Worm (Caenorhabditis elegans) whole organism, L4 larva: ENCODE measurements around the gene iglr-1.

Experiments
- F26F4.8 ChIP-seq: fragments of 200-800 bp; sonication (Bioruptor generic); conservative IDR thresholded peaks from 2 replicates; pipeline ENCODE4 v1.3.6; 2022; ENCODE audit warnings: missing genetic modification characterization, missing compliant biosample characterization
- F44E2.7 ChIP-seq: fragments of 200-800 bp; sonication (Bioruptor generic); IDR thresholded peaks from 2 replicates; pipeline ENCODE4 v2.1.2; 2022; ENCODE audit warnings: missing genetic modification characterization, missing compliant biosample characterization
- R02D3.7 ChIP-seq: fragments of 150-350 bp; sonication (generic microtip); optimal IDR thresholded peaks from 3 replicates; lab custom pipeline; 2014; ENCODE audit warnings: missing biosample characterization, missing genetic modification characterization
- T20F7.1 ChIP-seq: fragments of 200-800 bp; sonication (Bioruptor generic); optimal IDR thresholded peaks from 2 replicates; lab custom pipeline; 2018; ENCODE audit warnings: mild to moderate bottlenecking, missing genetic modification characterization, missing compliant biosample characterization
- T26A8.4 ChIP-seq: fragments of 200-800 bp; sonication (Bioruptor generic); IDR thresholded peaks from 2 replicates; pipeline ENCODE4 v1.3.6; 2022; ENCODE audit warnings: missing genetic modification characterization, missing compliant biosample characterization
- ZK337.2 ChIP-seq: fragments of 200-800 bp; sonication (Bioruptor generic); IDR thresholded peaks from 2 replicates; pipeline ENCODE4 v1.3.6; 2022; ENCODE audit warnings: missing genetic modification reagents, missing genetic modification characterization, missing compliant biosample characterization
- aha-1 ChIP-seq: fragments of 150-350 bp; peaks from one replicate; lab custom pipeline; 2014; ENCODE audit warnings: missing biosample characterization, missing genetic modification characterization
- ama-1 ChIP-seq: fragments of 150-350 bp; optimal IDR thresholded peaks from 2 replicates; lab custom pipeline; 2014; ENCODE audit warnings: inconsistent platforms, mixed read lengths
- ceh-28 ChIP-seq: fragments of 150-350 bp; optimal IDR thresholded peaks from 2 replicates; lab custom pipeline; 2014; ENCODE audit warnings: missing biosample characterization, missing genetic modification reagents, missing genetic modification characterization
- ceh-32 ChIP-seq: sonication (generic microtip); optimal IDR thresholded peaks from 2 replicates; lab custom pipeline; 2016; ENCODE audit warnings: mild to moderate bottlenecking, missing genetic modification characterization, missing compliant biosample characterization; ENCODE audit not compliant: poor library complexity
- ceh-62 ChIP-seq: sonication (generic microtip); optimal IDR thresholded peaks from 2 replicates; lab custom pipeline; 2017; ENCODE audit warnings: missing biosample characterization, missing genetic modification characterization
- ceh-82 ChIP-seq: sonication (generic microtip); optimal IDR thresholded peaks from 2 replicates; lab custom pipeline; 2017; ENCODE audit warnings: missing biosample characterization, missing genetic modification characterization
- cey-2 ChIP-seq: sonication (generic microtip); optimal IDR thresholded peaks from 3 replicates; lab custom pipeline; 2017; ENCODE audit warnings: missing genetic modification characterization, mild to moderate bottlenecking, missing compliant biosample characterization, antibody characterized with exemption, borderline replicate concordance; ENCODE audit not compliant: insufficient read depth
- daf-16 ChIP-seq, 3 experiments: sonication (generic microtip); optimal IDR thresholded peaks; 2 replicates each; lab custom pipeline; 2016 to 2017; ENCODE audit warnings: missing genetic modification characterization in 3 of 3, missing genetic modification reagents in 3 of 3, mild to moderate bottlenecking in 2 of 3, missing compliant biosample characterization in 2 of 3, missing biosample characterization in 1 of 3, moderate library complexity in 1 of 3
- daf-19 ChIP-seq: fragments of 200-800 bp; sonication (Bioruptor generic); conservative IDR thresholded peaks from 2 replicates; pipeline ENCODE4 v1.3.6; 2022; ENCODE audit warnings: missing genetic modification characterization, missing compliant biosample characterization
- dmd-6 ChIP-seq: fragments of 200-800 bp; sonication (Bioruptor generic); IDR thresholded peaks from 2 replicates; pipeline ENCODE4 v1.3.6; 2022; ENCODE audit warnings: missing genetic modification reagents, missing genetic modification characterization, missing compliant biosample characterization
- dve-1 ChIP-seq: sonication (generic microtip); optimal IDR thresholded peaks from 2 replicates; lab custom pipeline; 2017; ENCODE audit warnings: antibody characterized with exemption, mild to moderate bottlenecking, missing genetic modification characterization, missing compliant biosample characterization; ENCODE audit not compliant: insufficient read depth
- fkh-10 ChIP-seq: fragments of 150-350 bp; optimal IDR thresholded peaks from 2 replicates; lab custom pipeline; 2014; ENCODE audit warnings: missing biosample characterization, missing genetic modification reagents, missing genetic modification characterization
- hlh-30 ChIP-seq: sonication (generic microtip); optimal IDR thresholded peaks from 2 replicates; lab custom pipeline; 2017; ENCODE audit warnings: antibody characterized with exemption, mild to moderate bottlenecking, missing genetic modification characterization, missing compliant biosample characterization; ENCODE audit not compliant: insufficient read depth
- jun-1 ChIP-seq: fragments of 150-350 bp; optimal IDR thresholded peaks from 2 replicates; lab custom pipeline; 2014; ENCODE audit warnings: missing biosample characterization, missing genetic modification reagents, missing genetic modification characterization
- lin-29 ChIP-seq: fragments of 200-800 bp; sonication (Bioruptor generic); IDR thresholded peaks from 2 replicates; pipeline ENCODE4 v1.3.6; 2022; ENCODE audit warnings: missing genetic modification reagents, missing genetic modification characterization, missing compliant biosample characterization
- lir-3 ChIP-seq: sonication (generic microtip); optimal IDR thresholded peaks from 2 replicates; lab custom pipeline; 2016; ENCODE audit warnings: mild to moderate bottlenecking, missing genetic modification characterization, missing compliant biosample characterization
- madf-5 ChIP-seq, 2 experiments: fragments of 200-800 bp; sonication (Bioruptor generic); IDR thresholded peaks; 2 replicates each; pipeline ENCODE4 v1.3.6; 2022; ENCODE audit warnings: missing compliant biosample characterization in 2 of 2, missing genetic modification characterization in 2 of 2
- madf-9 ChIP-seq: fragments of 200-800 bp; sonication (Bioruptor generic); conservative IDR thresholded peaks from 2 replicates; pipeline ENCODE4 v1.3.6; 2022; ENCODE audit warnings: missing genetic modification reagents, missing genetic modification characterization, missing compliant biosample characterization
- mdl-1 ChIP-seq, 2 experiments: fragments of 150-350 bp in 1 of 2; sonication (generic microtip) in 1 of 2; optimal IDR thresholded peaks; 2 replicates each; lab custom pipeline; 2014 to 2017; ENCODE audit warnings: missing biosample characterization in 2 of 2, missing genetic modification characterization in 2 of 2
- mep-1 ChIP-seq: fragments of 150-350 bp; sonication (generic microtip); optimal IDR thresholded peaks from 3 replicates; lab custom pipeline; 2014; ENCODE audit warnings: missing biosample characterization, missing genetic modification characterization
- mxl-3 ChIP-seq: fragments of 200-800 bp; sonication (Bioruptor generic); optimal IDR thresholded peaks from 2 replicates; lab custom pipeline; 2018; ENCODE audit warnings: mild to moderate bottlenecking, missing genetic modification characterization, missing compliant biosample characterization
- nhr-10 ChIP-seq: fragments of 150-350 bp; optimal IDR thresholded peaks from 2 replicates; lab custom pipeline; 2014; ENCODE audit warnings: missing biosample characterization, missing genetic modification characterization
- nhr-102 ChIP-seq: sonication (generic microtip); optimal IDR thresholded peaks from 2 replicates; lab custom pipeline; 2016; ENCODE audit warnings: mild to moderate bottlenecking, missing genetic modification characterization, moderate library complexity, missing compliant biosample characterization
- nhr-111 ChIP-seq: fragments of 200-800 bp; sonication (Bioruptor generic); optimal IDR thresholded peaks from 2 replicates; lab custom pipeline; 2018; ENCODE audit warnings: mild to moderate bottlenecking, missing genetic modification characterization, missing compliant biosample characterization
- nhr-25 ChIP-seq: sonication (generic microtip); optimal IDR thresholded peaks from 2 replicates; lab custom pipeline; 2017; ENCODE audit warnings: missing genetic modification characterization, mild to moderate bottlenecking, missing compliant biosample characterization, antibody characterized with exemption, moderate library complexity, borderline replicate concordance; ENCODE audit not compliant: insufficient read depth
- nhr-28 ChIP-seq: fragments of 150-350 bp; optimal IDR thresholded peaks from 2 replicates; lab custom pipeline; 2014; ENCODE audit warnings: missing biosample characterization, missing genetic modification characterization
- nhr-41 ChIP-seq: fragments of 200-800 bp; sonication (Bioruptor generic); IDR thresholded peaks from 2 replicates; pipeline ENCODE4 v1.3.6; 2022; ENCODE audit warnings: missing genetic modification reagents, missing genetic modification characterization, missing compliant biosample characterization
- nhr-48 ChIP-seq: sonication (generic microtip); optimal IDR thresholded peaks from 2 replicates; lab custom pipeline; 2016; ENCODE audit warnings: mild to moderate bottlenecking, missing genetic modification characterization, missing compliant biosample characterization
- nhr-76 ChIP-seq: fragments of 150-350 bp; optimal IDR thresholded peaks from 2 replicates; lab custom pipeline; 2014; ENCODE audit warnings: missing biosample characterization, missing genetic modification characterization
- php-3 ChIP-seq: fragments of 200-800 bp; sonication (Bioruptor generic); IDR thresholded peaks from 2 replicates; pipeline ENCODE4 v1.3.6; 2022; ENCODE audit warnings: missing genetic modification reagents, missing genetic modification characterization, missing compliant biosample characterization
- pqm-1 ChIP-seq: sonication (generic microtip); optimal IDR thresholded peaks from 2 replicates; lab custom pipeline; 2017; ENCODE audit warnings: missing biosample characterization, missing genetic modification characterization
- saeg-2 ChIP-seq: fragments of 200-800 bp; sonication (Bioruptor generic); IDR thresholded peaks from 2 replicates; pipeline ENCODE4 v1.3.6; 2022; ENCODE audit warnings: missing genetic modification reagents, missing genetic modification characterization, missing compliant biosample characterization
- sdz-12 ChIP-seq: fragments of 200-800 bp; sonication (Bioruptor generic); optimal IDR thresholded peaks from 2 replicates; lab custom pipeline; 2018; ENCODE audit warnings: mild to moderate bottlenecking, missing genetic modification characterization, missing compliant biosample characterization
- set-16 ChIP-seq: fragments of 200-800 bp; sonication (Bioruptor generic); IDR thresholded peaks from 2 replicates; pipeline ENCODE4 v1.3.6; 2022; ENCODE audit warnings: missing genetic modification reagents, missing genetic modification characterization, missing compliant biosample characterization
- snpc-1.2 ChIP-seq: fragments of 200-800 bp; sonication (Bioruptor generic); IDR thresholded peaks from 2 replicates; pipeline ENCODE4 v1.3.6; 2022; ENCODE audit warnings: missing genetic modification reagents, missing genetic modification characterization, missing compliant biosample characterization
- spr-3 ChIP-seq: fragments of 200-800 bp; sonication (Bioruptor generic); optimal IDR thresholded peaks from 2 replicates; lab custom pipeline; 2018; ENCODE audit warnings: mild to moderate bottlenecking, missing genetic modification characterization, missing compliant biosample characterization
- unc-130 ChIP-seq: sonication (generic microtip); optimal IDR thresholded peaks from 2 replicates; lab custom pipeline; 2016; ENCODE audit warnings: missing genetic modification reagents, missing genetic modification characterization, missing compliant biosample characterization
- unc-39 ChIP-seq: sonication (generic microtip); optimal IDR thresholded peaks from 2 replicates; lab custom pipeline; 2017; ENCODE audit warnings: missing biosample characterization, missing genetic modification characterization
- vab-7 ChIP-seq: fragments of 200-800 bp; sonication (Bioruptor generic); IDR thresholded peaks from 2 replicates; pipeline ENCODE4 v1.3.6; 2022; ENCODE audit warnings: missing genetic modification reagents, missing genetic modification characterization, missing compliant biosample characterization
- zag-1 ChIP-seq: fragments of 150-350 bp; optimal IDR thresholded peaks from 2 replicates; lab custom pipeline; 2014; ENCODE audit warnings: missing biosample characterization, missing genetic modification characterization
- zfp-2 ChIP-seq: sonication (generic microtip); optimal IDR thresholded peaks from 2 replicates; lab custom pipeline; 2016; ENCODE audit warnings: mild to moderate bottlenecking, missing genetic modification characterization, missing compliant biosample characterization
- zfp-3 ChIP-seq: fragments of 200-800 bp; sonication (Bioruptor generic); conservative IDR thresholded peaks from 2 replicates; pipeline ENCODE4 v1.3.6; 2022; ENCODE audit warnings: missing genetic modification reagents, missing genetic modification characterization, missing compliant biosample characterization
- zip-11 ChIP-seq: fragments of 200-800 bp; sonication (Bioruptor generic); IDR thresholded peaks from 2 replicates; pipeline ENCODE4 v1.3.6; 2022; ENCODE audit warnings: missing genetic modification characterization, missing compliant biosample characterization

iglr-1 gene

ce11 chrX:14947355-14947668 lies 43.9 kb downstream of the iglr-1 start:
- TF ChIP-seq set-16 (GFP tag; lab: Robert Waterston, UW), result no peak
- no peak for TF ChIP-seq zag-1 (tag; lab: Kevin White, UChicago)
- no peak for TF ChIP-seq nhr-41 (GFP tag; lab: Robert Waterston, UW)
- no peak for TF ChIP-seq R02D3.7 (tag; lab: Kevin White, UChicago)
- TF ChIP-seq mdl-1 (tag; optimal IDR thresholded peaks at IDR 0.05; lab: Kevin White, UChicago), result no peak
- TF ChIP-seq unc-130, result no peak
- no peak for TF ChIP-seq F26F4.8 (GFP tag; lab: Robert Waterston, UW)
- no peak for TF ChIP-seq nhr-48 (tag; lab: Kevin White, UChicago)
- no peak for TF ChIP-seq daf-16 (GFP tag; optimal IDR thresholded peaks at IDR 0.05; lab: Kevin White, UChicago)
- TF ChIP-seq daf-16 (tag; optimal IDR thresholded peaks at IDR 0.05; lab: Kevin White, UChicago), result peak; percentile 46
- no peak for TF ChIP-seq zip-11 (GFP tag; lab: Robert Waterston, UW)
- no peak for TF ChIP-seq ceh-82
- TF ChIP-seq zfp-2 (tag; lab: Kevin White, UChicago), result no peak
- no peak for TF ChIP-seq lir-3
- peak; percentile 85 for TF ChIP-seq hlh-30 (tag; lab: Kevin White, UChicago)
- no peak for TF ChIP-seq ceh-32 (tag; lab: Kevin White, UChicago)
- no peak for TF ChIP-seq lin-29 (GFP tag; lab: Robert Waterston, UW)
- no peak for TF ChIP-seq nhr-25 (tag; lab: Kevin White, UChicago)
- no peak for TF ChIP-seq F44E2.7 (GFP tag; lab: Robert Waterston, UW)
- no peak for TF ChIP-seq nhr-111 (GFP tag; lab: Kevin White, UChicago)
- TF ChIP-seq cey-2 (tag; lab: Kevin White, UChicago), result no peak
- no peak for TF ChIP-seq nhr-10 (tag; lab: Kevin White, UChicago)
- TF ChIP-seq zfp-3, result no peak
- TF ChIP-seq fkh-10 (GFP tag; lab: Kevin White, UChicago), result no peak
- no peak for TF ChIP-seq mxl-3
- TF ChIP-seq ceh-62 (tag; lab: Kevin White, UChicago), result no peak
- no peak for TF ChIP-seq spr-3 (GFP tag; lab: Kevin White, UChicago)
- TF ChIP-seq nhr-28 (tag; lab: Kevin White, UChicago), result peak; percentile 9
- no peak for TF ChIP-seq saeg-2 (GFP tag; lab: Robert Waterston, UW)
- no peak for TF ChIP-seq vab-7
- no peak for TF ChIP-seq daf-19 (GFP tag; lab: Robert Waterston, UW)
- no peak for TF ChIP-seq jun-1 (tag; lab: Kevin White, UChicago)
- TF ChIP-seq ama-1 (lab: Kevin White, UChicago), result no peak
- no peak for TF ChIP-seq php-3 (GFP tag; lab: Robert Waterston, UW)
- peak; percentile 1 for TF ChIP-seq dve-1 (tag; lab: Kevin White, UChicago)
- no peak for TF ChIP-seq T26A8.4 (GFP tag; lab: Robert Waterston, UW)

- no peak for TF ChIP-seq jun-1 (tag; lab: Kevin White, UChicago)
- peak; percentile 86 for TF ChIP-seq dmd-6 (GFP tag; lab: Robert Waterston, UW)
- TF ChIP-seq cey-2 (tag; lab: Kevin White, UChicago), result no peak
- peak; percentile 95 for TF ChIP-seq hlh-30 (tag; lab: Kevin White, UChicago)
- TF ChIP-seq madf-5 (GFP tag; IDR thresholded peaks at IDR 0.05; lab: Robert Waterston, UW), result no peak
- TF ChIP-seq aha-1 (tag; lab: Kevin White, UChicago), result peak; percentile 36
- no peak for TF ChIP-seq sdz-12 (GFP tag; lab: Kevin White, UChicago)
- peak; percentile 88 for TF ChIP-seq pqm-1 (tag; lab: Kevin White, UChicago)
- TF ChIP-seq T20F7.1 (GFP tag; lab: Kevin White, UChicago), result peak; percentile 52
- no peak for TF ChIP-seq unc-39 (tag; lab: Kevin White, UChicago)
- no peak for TF ChIP-seq ceh-28 (tag; lab: Kevin White, UChicago)
- TF ChIP-seq mep-1 (tag; lab: Kevin White, UChicago), result peak; percentile 31
- TF ChIP-seq nhr-76 (tag; lab: Kevin White, UChicago), result no peak
- no peak for TF ChIP-seq snpc-1.2 (GFP tag; lab: Robert Waterston, UW)
- peak; percentile 71 for TF ChIP-seq nhr-102 (tag; lab: Kevin White, UChicago)
- no peak for TF ChIP-seq ZK337.2 (GFP tag; lab: Robert Waterston, UW)
- TF ChIP-seq vab-7, result no peak
- TF ChIP-seq F44E2.7 (GFP tag; lab: Robert Waterston, UW), result no peak
- TF ChIP-seq madf-9 (GFP tag; lab: Robert Waterston, UW), result peak; percentile 30; the same call in 1 of the 2 replicates
Measured at ce11 chrX:14946464-14947354, 44.5 kb downstream of the iglr-1 start.
